Fruit fly (Drosophila melanogaster) whole organism, embryonic: ENCODE data around the gene Gpdh1.
A peak's percentile ranks its signal among the peaks of the same experiment; 100 is the strongest.

Source experiments
- Abd-B ChIP-seq: fragments of 200-800 bp; sonication (Bioruptor generic); optimal IDR thresholded peaks from 2 replicates; lab custom pipeline; 2018; ENCODE audit warnings: missing biosample characterization, mild to moderate bottlenecking, missing genetic modification characterization, moderate library complexity
- CG10979 ChIP-seq: fragments of 200-800 bp; sonication (Bioruptor generic); optimal IDR thresholded peaks from 2 replicates; lab custom pipeline; 2018; ENCODE audit warnings: missing biosample characterization, mild to moderate bottlenecking, missing genetic modification characterization, moderate library complexity
- CG12071 ChIP-seq: fragments of 200-800 bp; sonication (Bioruptor generic); optimal IDR thresholded peaks from 3 replicates; lab custom pipeline; 2018; ENCODE audit warnings: missing biosample characterization, mild to moderate bottlenecking, missing genetic modification characterization
- CG13296 ChIP-seq: fragments of 200-800 bp; sonication (Bioruptor generic); optimal IDR thresholded peaks from 3 replicates; lab custom pipeline; 2018; ENCODE audit warnings: missing biosample characterization, mild to moderate bottlenecking, missing genetic modification characterization
- CG13624 ChIP-seq: fragments of 200-800 bp; sonication (Bioruptor generic); optimal IDR thresholded peaks from 2 replicates; lab custom pipeline; 2016; ENCODE audit warnings: missing biosample characterization, missing genetic modification characterization
- CG13775 ChIP-seq: fragments of 200-800 bp; sonication (Bioruptor generic); optimal IDR thresholded peaks from 3 replicates; lab custom pipeline; 2017; ENCODE audit warnings: missing biosample characterization, mild to moderate bottlenecking, missing genetic modification characterization
- CG14710 ChIP-seq: fragments of 200-800 bp; sonication (Bioruptor generic); optimal IDR thresholded peaks from 3 replicates; lab custom pipeline; 2019; ENCODE audit warnings: missing biosample characterization, mild to moderate bottlenecking, missing genetic modification characterization, moderate library complexity
- CG15011 ChIP-seq: fragments of 200-800 bp; sonication (Bioruptor generic); optimal IDR thresholded peaks from 3 replicates; lab custom pipeline; 2018; ENCODE audit warnings: missing biosample characterization, mild to moderate bottlenecking, missing genetic modification characterization
- CG1529 ChIP-seq: fragments of 200-800 bp; sonication (Bioruptor generic); optimal IDR thresholded peaks from 3 replicates; lab custom pipeline; 2018; ENCODE audit warnings: missing biosample characterization, missing genetic modification characterization
- CG15514 ChIP-seq: fragments of 200-800 bp; sonication (Bioruptor generic); optimal IDR thresholded peaks from 3 replicates; lab custom pipeline; 2017; ENCODE audit warnings: missing biosample characterization, missing genetic modification characterization, mild to moderate bottlenecking, moderate library complexity, missing genetic modification reagents
- CG17568 ChIP-seq: fragments of 200-800 bp; sonication (Bioruptor generic); optimal IDR thresholded peaks from 2 replicates; lab custom pipeline; 2018; ENCODE audit warnings: missing biosample characterization, mild to moderate bottlenecking, missing genetic modification characterization, moderate library complexity
- CG18599 ChIP-seq: fragments of 200-800 bp; sonication (Bioruptor generic); optimal IDR thresholded peaks from 3 replicates; lab custom pipeline; 2017; ENCODE audit warnings: missing biosample characterization, missing genetic modification characterization, mild to moderate bottlenecking, moderate library complexity, missing genetic modification reagents
- CG18619 ChIP-seq: fragments of 200-800 bp; sonication (Bioruptor generic); optimal IDR thresholded peaks from 3 replicates; lab custom pipeline; 2017; ENCODE audit warnings: missing biosample characterization, mild to moderate bottlenecking, missing genetic modification characterization
- CG2116 ChIP-seq: fragments of 200-800 bp; sonication (Bioruptor generic); optimal IDR thresholded peaks from 3 replicates; lab custom pipeline; 2018; ENCODE audit warnings: missing biosample characterization, mild to moderate bottlenecking, missing genetic modification characterization
- CG30020 ChIP-seq: fragments of 200-800 bp; optimal IDR thresholded peaks from 2 replicates; lab custom pipeline; 2019; ENCODE audit warnings: missing biosample characterization, mild to moderate bottlenecking, missing genetic modification characterization, moderate library complexity
- CG30403 ChIP-seq: fragments of 200-800 bp; sonication (Bioruptor generic); optimal IDR thresholded peaks from 3 replicates; lab custom pipeline; 2016; ENCODE audit warnings: missing biosample characterization, missing genetic modification characterization
- CG6272 ChIP-seq: fragments of 200-800 bp; sonication (Bioruptor generic); IDR thresholded peaks from 2 replicates; pipeline ENCODE4 v1.3.6; 2022; ENCODE audit warnings: missing biosample characterization, missing genetic modification characterization
- CG7987 ChIP-seq: fragments of 200-800 bp; sonication (Bioruptor generic); optimal IDR thresholded peaks from 2 replicates; lab custom pipeline; 2018; ENCODE audit warnings: missing biosample characterization, mild to moderate bottlenecking, missing genetic modification characterization, moderate library complexity
- CG8924 ChIP-seq: fragments of 200-800 bp; optimal IDR thresholded peaks from 3 replicates; lab custom pipeline; 2019; ENCODE audit warnings: missing biosample characterization, mild to moderate bottlenecking, missing genetic modification characterization, moderate library complexity
- Camta ChIP-seq: fragments of 200-800 bp; sonication (Bioruptor generic); optimal IDR thresholded peaks from 2 replicates; lab custom pipeline; 2016; ENCODE audit warnings: missing biosample characterization, missing genetic modification characterization
- Dp ChIP-seq: fragments of 200-800 bp; sonication (Bioruptor generic); optimal IDR thresholded peaks from 2 replicates; lab custom pipeline; 2018; ENCODE audit warnings: missing biosample characterization, mild to moderate bottlenecking, missing genetic modification characterization, moderate library complexity
- Dref ChIP-seq: fragments of 200-800 bp; sonication (Bioruptor generic); IDR thresholded peaks from 2 replicates; pipeline ENCODE4 v1.3.6; 2022; ENCODE audit warnings: missing biosample characterization, missing genetic modification characterization
- Ets65A ChIP-seq: fragments of 200-800 bp; sonication (Bioruptor generic); peaks from one replicate; lab custom pipeline; 2016; ENCODE audit warnings: missing biosample characterization, missing genetic modification characterization
- Fer1 ChIP-seq: fragments of 200-800 bp; sonication (Bioruptor generic); optimal IDR thresholded peaks from 2 replicates; lab custom pipeline; 2017; ENCODE audit warnings: missing biosample characterization, mild to moderate bottlenecking, missing genetic modification characterization
- HLH4C ChIP-seq: fragments of 200-800 bp; sonication (Bioruptor generic); IDR thresholded peaks from 3 replicates; pipeline ENCODE4 v1.3.6; 2022; ENCODE audit warnings: missing biosample characterization, missing genetic modification characterization; ENCODE audit not compliant: partially characterized antibody
- HLHmδ ChIP-seq: fragments of 200-800 bp; sonication (Bioruptor generic); optimal IDR thresholded peaks from 2 replicates; lab custom pipeline; 2018; ENCODE audit warnings: missing biosample characterization, mild to moderate bottlenecking, missing genetic modification characterization, moderate library complexity
- Hr51 ChIP-seq, 2 experiments: fragments of 200-800 bp; sonication (Bioruptor generic); optimal IDR thresholded peaks; 2 replicates in 1 of 2; 3 replicates in 1 of 2; lab custom pipeline; 2016 to 2018; ENCODE audit warnings: missing biosample characterization in 2 of 2, missing genetic modification characterization in 2 of 2, mild to moderate bottlenecking in 1 of 2, moderate library complexity in 1 of 2
- Jarid2 ChIP-seq: fragments of 200-800 bp; sonication (Bioruptor generic); optimal IDR thresholded peaks from 3 replicates; lab custom pipeline; 2017; ENCODE audit warnings: mild to moderate bottlenecking, missing biosample characterization, missing genetic modification reagents, missing genetic modification characterization
- Mes4 ChIP-seq: fragments of 200-800 bp; sonication (Bioruptor generic); optimal IDR thresholded peaks from 2 replicates; lab custom pipeline; 2016; ENCODE audit warnings: missing biosample characterization, missing genetic modification characterization
- NC2β ChIP-seq: fragments of 200-800 bp; sonication (Bioruptor generic); optimal IDR thresholded peaks from 2 replicates; lab custom pipeline; 2016; ENCODE audit warnings: missing biosample characterization, missing genetic modification characterization
- NfI ChIP-seq: fragments of 200-800 bp; sonication (Bioruptor generic); optimal IDR thresholded peaks from 3 replicates; lab custom pipeline; 2018; ENCODE audit warnings: missing biosample characterization, mild to moderate bottlenecking, missing genetic modification characterization, moderate library complexity
- Ssrp ChIP-seq: fragments of 200-800 bp; sonication (Bioruptor generic); optimal IDR thresholded peaks from 2 replicates; lab custom pipeline; 2018; ENCODE audit warnings: missing biosample characterization, mild to moderate bottlenecking, missing genetic modification characterization, moderate library complexity
- bcd ChIP-seq: fragments of 200-800 bp; sonication (Bioruptor generic); optimal IDR thresholded peaks from 2 replicates; lab custom pipeline; 2017; ENCODE audit warnings: missing biosample characterization, mild to moderate bottlenecking, missing genetic modification characterization
- chif ChIP-seq, 2 experiments: fragments of 200-800 bp; sonication (Bioruptor generic); optimal IDR thresholded peaks; 3 replicates each; lab custom pipeline; 2016; ENCODE audit warnings: missing biosample characterization in 2 of 2, missing genetic modification characterization in 2 of 2
- dm ChIP-seq: fragments of 200-800 bp; sonication (Bioruptor generic); optimal IDR thresholded peaks from 3 replicates; lab custom pipeline; 2016; ENCODE audit warnings: missing biosample characterization, missing genetic modification characterization
- eyg ChIP-seq: fragments of 200-800 bp; sonication (Bioruptor generic); optimal IDR thresholded peaks from 3 replicates; lab custom pipeline; 2016; ENCODE audit warnings: missing biosample characterization, missing genetic modification characterization
- fd64A ChIP-seq: fragments of 200-800 bp; sonication (Bioruptor generic); optimal IDR thresholded peaks from 3 replicates; lab custom pipeline; 2018; ENCODE audit warnings: missing biosample characterization, mild to moderate bottlenecking, missing genetic modification characterization
- ken ChIP-seq: fragments of 200-800 bp; sonication (Bioruptor generic); IDR thresholded peaks from 3 replicates; pipeline ENCODE4 v1.3.6; 2022; ENCODE audit warnings: missing biosample characterization, missing genetic modification characterization
- lab ChIP-seq: fragments of 200-800 bp; sonication (Bioruptor generic); optimal IDR thresholded peaks from 3 replicates; lab custom pipeline; 2017; ENCODE audit warnings: missing biosample characterization, missing genetic modification characterization, mild to moderate bottlenecking, moderate library complexity, missing genetic modification reagents
- oc ChIP-seq: fragments of 200-800 bp; sonication (Bioruptor generic); optimal IDR thresholded peaks from 2 replicates; lab custom pipeline; 2018; ENCODE audit warnings: missing biosample characterization, mild to moderate bottlenecking, missing genetic modification characterization, moderate library complexity
- odd ChIP-seq: fragments of 200-800 bp; sonication (Bioruptor generic); optimal IDR thresholded peaks from 2 replicates; lab custom pipeline; 2017; ENCODE audit warnings: missing biosample characterization, mild to moderate bottlenecking, missing genetic modification characterization
- repo ChIP-seq: fragments of 200-800 bp; sonication (Bioruptor generic); optimal IDR thresholded peaks from 2 replicates; lab custom pipeline; 2016; ENCODE audit warnings: missing biosample characterization, missing genetic modification characterization
- run ChIP-seq: fragments of 200-800 bp; sonication (Bioruptor generic); optimal IDR thresholded peaks from 3 replicates; lab custom pipeline; 2018; ENCODE audit warnings: missing biosample characterization, mild to moderate bottlenecking, missing genetic modification characterization
- sc ChIP-seq, 3 experiments: fragments of >200 bp in 2 of 3; fragments of 200-800 bp in 1 of 3; sonication (Bioruptor generic) in 1 of 3; optimal IDR thresholded peaks; 2 replicates in 2 of 3; 3 replicates in 1 of 3; lab custom pipeline; 2017; ENCODE audit warnings: mild to moderate bottlenecking in 1 of 3, missing biosample characterization in 1 of 3, missing genetic modification characterization in 1 of 3, missing genetic modification reagents in 1 of 3
- schlank ChIP-seq: fragments of 200-800 bp; sonication (Bioruptor generic); optimal IDR thresholded peaks from 2 replicates; lab custom pipeline; 2018; ENCODE audit warnings: missing biosample characterization, mild to moderate bottlenecking, missing genetic modification characterization
- toy ChIP-seq: fragments of 200-800 bp; sonication (Bioruptor generic); IDR thresholded peaks from 2 replicates; pipeline ENCODE4 v1.3.6; 2022; ENCODE audit warnings: missing biosample characterization, missing genetic modification characterization
- usp ChIP-seq: fragments of >200 bp; optimal IDR thresholded peaks from 2 replicates; lab custom pipeline; 2017; ENCODE audit warnings: missing biosample characterization, missing genetic modification characterization

The Gpdh1 gene

dm6 chr2L:5981433-5982333 lies 38.2 kb downstream of the Gpdh1 start, which contains the start of gene eIF4A (continued):
- TF ChIP-seq HLHmδ (GFP tag; lab: Kevin White, UChicago) (peak; percentile 6), schlank (peak; percentile 19), run (tag; lab: Kevin White, UChicago) (no peak), HLH4C (no peak), Ets65A (peak; percentile 90), toy (no peak), Dp (GFP tag; lab: Kevin White, UChicago) (peak; percentile 50), Ssrp (peak; percentile 12), CG12071 (GFP tag; lab: Kevin White, UChicago) (peak; percentile 29), CG8924 (tag; lab: Kevin White, UChicago) (peak; percentile 27), odd (GFP tag; lab: Kevin White, UChicago) (peak; percentile 52), CG14710 (peak; percentile 73), CG1529 (GFP tag; lab: Kevin White, UChicago) (peak; percentile 0), fd64A (peak; percentile 25), sc (optimal IDR thresholded peaks at IDR 0.05; lab: Kevin White, UChicago) (no peak), sc (GFP tag; optimal IDR thresholded peaks at IDR 0.05; lab: Kevin White, UChicago) (no peak), CG30020 (tag; lab: Kevin White, UChicago) (peak; percentile 66), CG18599 (peak; percentile 11), CG13775 (GFP tag; lab: Kevin White, UChicago) (peak; percentile 48), CG17568 (GFP tag; lab: Kevin White, UChicago) (peak; percentile 47), CG10979 (tag; lab: Kevin White, UChicago) (peak; percentile 1), CG6272 (GFP tag; lab: Robert Waterston, UW) (0 out of 2 replicates have a peak, but pooled peaks have one; percentile 43), Dref (GFP tag; lab: Robert Waterston, UW) (no peak), eyg (GFP tag; lab: Kevin White, UChicago) (no peak), CG7987 (GFP tag; lab: Kevin White, UChicago) (peak; percentile 41), repo (GFP tag; lab: Kevin White, UChicago) (peak; percentile 5), CG2116 (GFP tag; lab: Kevin White, UChicago) (peak; percentile 51), CG30403 (GFP tag; lab: Kevin White, UChicago) (peak; percentile 1), ken (GFP tag; lab: Robert Waterston, UW) (no peak), Hr51 (GFP tag; optimal IDR thresholded peaks at IDR 0.05; lab: Kevin White, UChicago) (no peak), oc (tag; lab: Kevin White, UChicago) (no peak), Mes4 (GFP tag; lab: Kevin White, UChicago) (peak; percentile 54), Abd-B (GFP tag; lab: Kevin White, UChicago) (peak; percentile 57), usp (no peak), Camta (no peak), Fer1 (peak; percentile 23), CG13296 (GFP tag; lab: Kevin White, UChicago) (peak; percentile 58), bcd (GFP tag; lab: Kevin White, UChicago) (peak; percentile 42), CG18619 (GFP tag; lab: Kevin White, UChicago) (peak; percentile 47), NC2β (GFP tag; lab: Kevin White, UChicago) (peak; percentile 49), CG13624 (GFP tag; lab: Kevin White, UChicago) (peak; percentile 20), CG15011 (GFP tag; lab: Kevin White, UChicago) (peak; percentile 23), CG15514 (GFP tag; lab: Kevin White, UChicago) (peak; percentile 41), dm (GFP tag; lab: Kevin White, UChicago) (peak; percentile 85), chif (GFP tag; optimal IDR thresholded peaks at IDR 0.05; lab: Kevin White, UChicago) (peak in 1 of 2 experiments; percentile 29), Jarid2 (GFP tag; lab: Kevin White, UChicago) (peak; percentile 1), lab (peak; percentile 18), NfI (GFP tag; lab: Kevin White, UChicago) (peak; percentile 56)
